Worm (Caenorhabditis elegans) whole organism, L1 larva: ENCODE measurements around the gene mec-17.

Experiments
- egl-27 ChIP-seq, 2 experiments: fragments of 150-350 bp in 1 of 2; sonication (generic microtip); optimal IDR thresholded peaks; 3 replicates each; lab custom pipeline; 2017 to 2018; ENCODE audit warnings: missing biosample characterization in 2 of 2, missing genetic modification characterization in 2 of 2, missing genetic modification reagents in 2 of 2
- elt-3 ChIP-seq, 6 experiments: fragments of 150-350 bp in 1 of 6; sonication (generic microtip); optimal IDR thresholded peaks; 2 replicates each; lab custom pipeline; 2017 to 2018; ENCODE audit warnings: missing biosample characterization in 6 of 6, missing genetic modification characterization in 6 of 6, inconsistent platforms in 1 of 6
- lin-15B ChIP-seq: fragments of 150-350 bp; sonication (generic microtip); optimal IDR thresholded peaks from 3 replicates; lab custom pipeline; 2014; ENCODE audit warnings: missing biosample characterization, missing genetic modification characterization
- nhr-237 ChIP-seq: fragments of 150-350 bp; optimal IDR thresholded peaks from 2 replicates; lab custom pipeline; 2014; ENCODE audit warnings: missing biosample characterization, missing genetic modification characterization
- rnt-1 ChIP-seq: sonication (generic microtip); optimal IDR thresholded peaks from 2 replicates; lab custom pipeline; 2016; ENCODE audit warnings: mild to moderate bottlenecking, missing genetic modification characterization, moderate library complexity, missing compliant biosample characterization
- snpc-4 ChIP-seq: fragments of 150-350 bp; optimal IDR thresholded peaks from 2 replicates; lab custom pipeline; 2014; ENCODE audit warnings: missing biosample characterization, missing genetic modification characterization
- unc-86 ChIP-seq: sonication (generic microtip); optimal IDR thresholded peaks from 2 replicates; lab custom pipeline; 2016; ENCODE audit warnings: missing genetic modification characterization, missing compliant biosample characterization

- no peak for TF ChIP-seq egl-27 (tag; optimal IDR thresholded peaks at IDR 0.05; lab: Kevin White, UChicago)
- no peak for TF ChIP-seq unc-86
- no peak for TF ChIP-seq snpc-4 (tag; lab: Kevin White, UChicago)
- TF ChIP-seq rnt-1, result no peak
- no peak for TF ChIP-seq elt-3 (tag; optimal IDR thresholded peaks at IDR 0.05; lab: Kevin White, UChicago)
- TF ChIP-seq nhr-237 (tag; lab: Kevin White, UChicago), result no peak
- no peak for TF ChIP-seq lin-15B
These were observed 25.1 kb downstream of the mec-17 start for ce11 chrIV:7961889-7962342.
